Worm (Caenorhabditis elegans): Measurements from ENCODE around the gene baf-1.

Gene baf-1

DNA sequence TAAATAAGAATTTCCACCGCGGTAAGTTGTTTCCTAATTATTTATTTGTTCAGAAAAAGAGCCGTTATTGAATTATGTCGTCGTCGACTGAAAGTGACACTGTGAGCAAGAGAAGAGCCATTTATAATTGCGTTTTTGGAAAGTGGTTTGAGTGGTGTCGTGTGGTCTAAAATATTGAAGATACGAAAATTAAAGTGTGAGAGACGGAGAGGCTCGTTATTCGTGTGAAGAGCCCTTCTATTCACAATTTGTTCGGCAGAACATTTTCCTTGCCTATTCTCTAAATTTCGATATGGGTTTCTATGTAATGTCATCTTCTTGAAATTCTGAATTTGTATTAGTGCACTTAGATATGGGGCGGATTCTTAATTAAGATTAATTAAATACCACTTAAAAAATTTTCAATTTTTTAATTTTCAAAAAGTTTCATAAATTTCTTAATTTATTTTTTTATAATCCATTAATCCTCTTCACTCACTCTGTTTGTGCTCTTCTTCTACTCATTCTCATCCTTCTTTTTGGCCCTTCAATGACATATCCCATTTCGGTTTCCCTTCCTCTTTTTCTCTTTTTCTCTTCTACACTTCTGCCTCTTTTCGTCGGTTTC, 42.6 kb downstream of the baf-1 start:
- peak; percentile 11 for TF ChIP-seq ceh-34 (tag; optimal IDR thresholded peaks at IDR 0.05)
- peak; percentile 81 for TF ChIP-seq unc-42 (tag; optimal IDR thresholded peaks at IDR 0.05)
- no peak for TF ChIP-seq ceh-30 (tag; optimal IDR thresholded peaks at IDR 0.05)

DNA sequence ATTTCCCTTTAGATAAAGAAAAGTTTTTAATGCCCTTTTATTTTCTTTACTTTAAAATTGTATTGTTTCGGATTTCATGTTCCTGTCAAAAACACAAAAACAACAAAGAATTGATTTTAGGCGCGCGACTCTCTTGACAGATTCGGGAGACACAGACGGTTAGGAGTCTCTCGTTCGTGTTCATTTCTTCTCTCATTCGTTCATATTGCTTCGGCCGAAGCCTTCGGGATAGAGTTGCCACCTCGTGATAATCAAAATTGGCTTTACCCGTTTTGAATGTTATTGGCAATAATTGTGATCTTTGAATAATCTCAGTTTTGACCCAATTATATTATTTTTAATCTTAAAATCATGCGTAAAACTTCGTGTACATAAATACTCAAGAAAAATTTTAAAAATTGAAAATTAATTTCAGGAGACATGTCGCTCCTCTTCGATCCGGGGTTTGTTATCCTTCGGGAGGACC, 43.8 kb downstream of the baf-1 start, which contains the start of gene F55H2.5:
Gene F55H2.5 (plus strand): TSS at position 416 of the 466 bp plus-strand sequence.
- TF ChIP-seq unc-42 (tag; optimal IDR thresholded peaks at IDR 0.05) (no peak), ceh-45 (GFP tag; IDR thresholded peaks at IDR 0.05) (no peak), sdc-2 (tag; optimal IDR thresholded peaks at IDR 0.05) (no peak)

DNA sequence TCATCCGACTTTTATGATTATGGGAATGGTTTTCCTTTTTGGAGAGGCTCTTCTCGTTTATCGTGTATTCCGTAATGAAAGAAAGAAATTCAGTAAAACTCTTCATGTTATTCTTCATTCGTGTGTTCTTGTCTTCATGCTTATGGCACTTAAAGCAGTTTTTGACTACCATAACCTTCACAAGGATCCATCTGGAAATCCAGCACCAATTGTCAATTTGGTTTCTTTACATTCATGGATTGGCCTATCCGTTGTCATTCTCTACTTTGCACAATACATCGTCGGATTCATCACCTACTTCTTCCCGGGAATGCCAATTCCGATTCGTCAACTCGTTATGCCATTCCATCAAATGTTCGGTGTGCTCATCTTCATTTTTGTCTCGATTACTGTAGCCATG, 44.4 kb downstream of the baf-1 start:
- TF ChIP-seq hlh-15 (tag; optimal IDR thresholded peaks at IDR 0.05) (no peak), npax-4 (tag; optimal IDR thresholded peaks at IDR 0.05) (no peak), hlh-6 (tag; optimal IDR thresholded peaks at IDR 0.05) (no peak), ceh-34 (tag; optimal IDR thresholded peaks at IDR 0.05) (no peak), ceh-9 (tag; optimal IDR thresholded peaks at IDR 0.05) (no peak), hlh-13 (GFP tag; optimal IDR thresholded peaks at IDR 0.05) (no peak), pqm-1 (tag; optimal IDR thresholded peaks at IDR 0.05) (no peak), dve-1 (tag; optimal IDR thresholded peaks at IDR 0.05) (no peak), pag-3 (tag; optimal IDR thresholded peaks at IDR 0.05; ENCODE audit: borderline replicate concordance) (no peak), ttx-3 (tag; optimal IDR thresholded peaks at IDR 0.05) (no peak), sdc-2 (tag; optimal IDR thresholded peaks at IDR 0.05) (no peak), C38D4.7 (GFP tag; optimal IDR thresholded peaks at IDR 0.05) (no peak), ceh-31 (tag; optimal IDR thresholded peaks at IDR 0.05) (no peak), pat-9 (tag; optimal IDR thresholded peaks at IDR 0.05) (no peak), ceh-22 (tag; optimal IDR thresholded peaks at IDR 0.05) (no peak), rnt-1 (tag; optimal IDR thresholded peaks at IDR 0.05) (no peak), nfya-1 (tag; optimal IDR thresholded peaks at IDR 0.05) (no peak), eyg-1 (tag; optimal IDR thresholded peaks at IDR 0.05) (no peak), sox-2 (GFP tag; IDR thresholded peaks at IDR 0.05) (no peak)

DNA sequence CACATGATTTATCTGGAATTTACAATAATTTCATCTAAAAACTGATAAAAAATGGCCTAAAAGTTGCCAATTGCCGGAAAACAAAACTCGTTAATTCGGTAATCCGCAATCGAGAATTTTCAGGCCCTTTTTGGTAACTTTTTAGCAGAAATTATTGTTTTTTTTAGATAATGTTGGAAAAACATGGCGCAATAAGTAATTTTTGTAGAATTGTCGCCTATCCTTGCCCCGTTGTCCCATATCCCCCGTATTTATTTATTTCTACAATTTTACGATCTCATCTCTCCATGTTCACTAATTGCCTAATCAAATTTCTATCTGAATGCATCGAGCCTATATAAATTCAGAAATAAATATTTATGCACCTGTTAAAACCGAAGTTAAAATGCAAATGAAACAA, 45.7 kb downstream of the baf-1 start:
- TF ChIP-seq ref-2 (tag; optimal IDR thresholded peaks at IDR 0.05), result no peak
- TF ChIP-seq eyg-1 (tag; optimal IDR thresholded peaks at IDR 0.05), result no peak
- TF ChIP-seq ets-4 (tag; optimal IDR thresholded peaks at IDR 0.05), result no peak
- TF ChIP-seq ttx-3 (tag; optimal IDR thresholded peaks at IDR 0.05), result no peak
- TF ChIP-seq ceh-45 (GFP tag; IDR thresholded peaks at IDR 0.05), result no peak
- no peak for TF ChIP-seq pha-4 (tag; optimal IDR thresholded peaks at IDR 0.05)
- no peak for TF ChIP-seq pag-3 (tag; optimal IDR thresholded peaks at IDR 0.05; ENCODE audit: borderline replicate concordance)
- no peak for TF ChIP-seq unc-55 (GFP tag; optimal IDR thresholded peaks at IDR 0.05)
- TF ChIP-seq hlh-8 (tag; optimal IDR thresholded peaks at IDR 0.05), result no peak
- no peak for TF ChIP-seq ztf-16 (tag; optimal IDR thresholded peaks at IDR 0.05)
- no peak for TF ChIP-seq nhr-11 (tag; optimal IDR thresholded peaks at IDR 0.05)

DNA sequence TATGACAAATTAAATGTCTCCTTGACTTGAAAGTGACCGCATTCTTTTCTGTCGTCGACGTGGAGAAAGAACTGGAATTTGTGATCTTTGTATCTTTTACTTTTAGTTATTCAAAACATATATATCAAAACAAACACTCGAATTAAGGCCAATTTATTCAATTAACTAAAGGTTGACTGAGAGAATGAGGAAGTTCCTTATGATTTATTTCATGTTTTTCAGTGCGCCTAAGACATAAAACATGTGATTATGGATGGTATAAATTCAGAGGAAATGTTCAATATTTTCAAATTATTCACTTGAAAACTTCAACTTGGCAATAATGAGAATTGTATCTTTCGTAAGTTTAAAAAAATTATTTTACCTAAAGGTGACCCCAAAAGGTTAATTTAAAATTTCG, 46.3 kb downstream of the baf-1 start, which contains the start of gene F55H2.8:
Gene F55H2.8 (plus strand): TSS at position 301 of the 400 bp plus-strand sequence.
- TF ChIP-seq ceh-6 (GFP tag; optimal IDR thresholded peaks at IDR 0.05) (no peak), lin-11 (tag; optimal IDR thresholded peaks at IDR 0.05) (no peak), fkh-6 (tag; optimal IDR thresholded peaks at IDR 0.05) (no peak), pha-2 (tag; optimal IDR thresholded peaks at IDR 0.05) (no peak), che-1 (tag; optimal IDR thresholded peaks at IDR 0.05) (no peak), elt-2 (tag; optimal IDR thresholded peaks at IDR 0.05) (no peak), C08G9.2 (tag; optimal IDR thresholded peaks at IDR 0.05) (no peak), gmeb-2 (tag; optimal IDR thresholded peaks at IDR 0.05) (no peak), zip-5 (tag; optimal IDR thresholded peaks at IDR 0.05) (no peak), pqm-1 (tag; optimal IDR thresholded peaks at IDR 0.05) (no peak), hlh-15 (tag; optimal IDR thresholded peaks at IDR 0.05) (no peak), T23F11.4 (GFP tag; optimal IDR thresholded peaks at IDR 0.05) (no peak), ceh-9 (tag; optimal IDR thresholded peaks at IDR 0.05) (no peak), hlh-30 (tag; optimal IDR thresholded peaks at IDR 0.05; ENCODE audit: insufficient read depth) (no peak), ceh-24 (tag; optimal IDR thresholded peaks at IDR 0.05) (no peak), ets-4 (tag; optimal IDR thresholded peaks at IDR 0.05) (no peak), ceh-19 (GFP tag; optimal IDR thresholded peaks at IDR 0.05) (no peak), dmd-4 (tag; optimal IDR thresholded peaks at IDR 0.05; ENCODE audit: borderline replicate concordance) (no peak)

Measured in whole organism, late embryonic.